Worm (Caenorhabditis elegans): Measurements from ENCODE around the gene Y54G2A.49.
A peak's percentile ranks its signal among the peaks of the same experiment; 100 is the strongest.

DNA sequence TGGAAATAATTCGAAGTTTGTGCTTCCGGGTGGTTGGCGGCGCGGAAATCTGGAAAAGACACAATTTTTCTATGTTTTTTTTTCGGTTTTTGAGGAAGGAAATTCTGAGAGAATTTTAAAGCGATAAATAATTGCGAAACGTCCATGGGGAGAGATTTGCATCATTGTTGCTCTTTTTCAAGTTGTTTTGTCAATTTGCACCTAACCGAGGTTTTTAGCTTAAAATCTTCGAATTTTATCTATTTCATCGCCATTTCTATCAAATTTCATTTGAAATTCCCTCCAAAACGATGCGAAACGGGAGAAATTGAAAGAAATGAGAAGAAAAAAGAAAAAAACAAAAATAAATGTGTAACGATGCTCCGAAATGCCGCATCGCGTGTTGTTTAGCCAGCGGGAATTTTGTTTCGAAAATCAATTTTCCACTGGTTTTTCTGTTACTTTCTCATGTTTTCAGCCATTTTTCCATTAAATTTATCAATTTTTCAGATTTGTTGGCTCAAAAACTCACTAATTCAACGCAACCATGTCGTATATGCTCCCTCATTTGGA is 37.4 kb upstream of the Y54G2A.49 start, which contains the start of the genes nprt-1 and dib-1:
- TF ChIP-seq mdl-1 (tag; optimal IDR thresholded peaks at IDR 0.05) (no peak), hlh-30 (tag; optimal IDR thresholded peaks at IDR 0.05; ENCODE audit: insufficient read depth) (peak; percentile 33), lsy-2 (tag; optimal IDR thresholded peaks at IDR 0.05) (peak in 1 of 2 experiments; percentile 72), saeg-2 (GFP tag; IDR thresholded peaks at IDR 0.05) (no peak), R02D3.7 (tag; optimal IDR thresholded peaks at IDR 0.05) (no peak), nhr-237 (tag; optimal IDR thresholded peaks at IDR 0.05) (no peak), Y48G9A.11 (GFP tag; IDR thresholded peaks at IDR 0.05) (0 out of 2 replicates have a peak, but pooled peaks have one; percentile 28), fos-1 (tag; optimal IDR thresholded peaks at IDR 0.05) (no peak), fkh-10 (GFP tag; optimal IDR thresholded peaks at IDR 0.05) (no peak), ceh-82 (tag; optimal IDR thresholded peaks at IDR 0.05) (no peak), zag-1 (tag; optimal IDR thresholded peaks at IDR 0.05) (no peak), ceh-62 (tag; optimal IDR thresholded peaks at IDR 0.05) (no peak), F26F4.8 (GFP tag; conservative IDR thresholded peaks at IDR 0.05) (no peak)

Data from whole organism, L4 larva.